Worm (Caenorhabditis elegans) whole organism, young adult: ENCODE measurements around the gene W10G11.1.
A peak's percentile ranks its signal among the peaks of the same experiment; 100 is the strongest.

Experiments
- B0035.1 ChIP-seq: sonication (generic microtip); optimal IDR thresholded peaks from 2 replicates; lab custom pipeline; 2016; ENCODE audit warnings: missing genetic modification characterization, mild to moderate bottlenecking, missing compliant biosample characterization, missing genotype, missing genetic modification reagents
- B0261.1 ChIP-seq: sonication (generic microtip); optimal IDR thresholded peaks from 2 replicates; lab custom pipeline; 2016; ENCODE audit warnings: mild to moderate bottlenecking, missing genetic modification characterization, moderate library complexity, missing compliant biosample characterization
- B0336.3 ChIP-seq: fragments of 200-800 bp; sonication (Bioruptor generic); IDR thresholded peaks from 2 replicates; pipeline ENCODE4 v1.3.6; 2022; ENCODE audit warnings: missing genetic modification characterization, missing compliant biosample characterization
- C06A6.2 ChIP-seq: fragments of 200-800 bp; sonication (Bioruptor generic); conservative IDR thresholded peaks from 2 replicates; pipeline ENCODE4 v1.3.6; 2022; ENCODE audit warnings: missing genetic modification characterization, missing compliant biosample characterization
- D2030.7 ChIP-seq: fragments of 200-800 bp; sonication (Bioruptor generic); IDR thresholded peaks from 2 replicates; pipeline ENCODE4 v1.3.6; 2022; ENCODE audit warnings: missing genetic modification reagents, missing genetic modification characterization, missing compliant biosample characterization
- F23B12.7 ChIP-seq: sonication (generic microtip); optimal IDR thresholded peaks from 2 replicates; lab custom pipeline; 2017; ENCODE audit warnings: missing genetic modification characterization, mild to moderate bottlenecking, missing compliant biosample characterization, antibody characterized with exemption, moderate library complexity; ENCODE audit not compliant: insufficient read depth
- F33H1.4 ChIP-seq: fragments of 200-800 bp; sonication (Bioruptor generic); IDR thresholded peaks from 2 replicates; pipeline ENCODE4 v1.3.6; 2022; ENCODE audit warnings: missing genetic modification reagents, missing genetic modification characterization, missing compliant biosample characterization
- F49E8.2 ChIP-seq: sonication (generic microtip); optimal IDR thresholded peaks from 3 replicates; lab custom pipeline; 2017; ENCODE audit warnings: missing genetic modification characterization, mild to moderate bottlenecking, missing compliant biosample characterization, antibody characterized with exemption, moderate library complexity; ENCODE audit not compliant: insufficient read depth
- F57A8.1 ChIP-seq: fragments of 200-800 bp; sonication (Bioruptor generic); optimal IDR thresholded peaks from 2 replicates; lab custom pipeline; 2018; ENCODE audit warnings: mild to moderate bottlenecking, missing genetic modification characterization, moderate library complexity, missing compliant biosample characterization
- T07F8.4 ChIP-seq: sonication (generic microtip); optimal IDR thresholded peaks from 2 replicates; lab custom pipeline; 2016; ENCODE audit warnings: mild to moderate bottlenecking, missing genetic modification characterization, moderate library complexity, missing compliant biosample characterization
- Y53F4B.3 ChIP-seq: fragments of 200-800 bp; sonication (Bioruptor generic); IDR thresholded peaks from 2 replicates; pipeline ENCODE4 v1.3.6; 2022; ENCODE audit warnings: missing genetic modification reagents, missing genetic modification characterization, missing compliant biosample characterization
- Y53G8AR.9 ChIP-seq: fragments of 200-800 bp; sonication (Bioruptor generic); conservative IDR thresholded peaks from 2 replicates; pipeline ENCODE4 v1.3.6; 2022; ENCODE audit warnings: missing genetic modification reagents, missing genetic modification characterization, missing compliant biosample characterization
- Y79H2A.3 ChIP-seq: fragments of 200-800 bp; sonication (Bioruptor generic); conservative IDR thresholded peaks from 2 replicates; pipeline ENCODE4 v1.3.6; 2022; ENCODE audit warnings: missing genetic modification reagents, missing genetic modification characterization, missing compliant biosample characterization
- akir-1 ChIP-seq: fragments of 200-800 bp; sonication (Bioruptor generic); optimal IDR thresholded peaks from 2 replicates; lab custom pipeline; 2018; ENCODE audit warnings: mild to moderate bottlenecking, missing genetic modification characterization, moderate library complexity, missing compliant biosample characterization
- attf-5 ChIP-seq: fragments of 200-800 bp; sonication (Bioruptor generic); optimal IDR thresholded peaks from 2 replicates; lab custom pipeline; 2018; ENCODE audit warnings: mild to moderate bottlenecking, missing genetic modification characterization, missing compliant biosample characterization
- attf-6 ChIP-seq: fragments of 200-800 bp; sonication (Bioruptor generic); IDR thresholded peaks from 2 replicates; pipeline ENCODE4 v1.3.6; 2022; ENCODE audit warnings: missing genetic modification reagents, missing genetic modification characterization, missing compliant biosample characterization
- ceh-79 ChIP-seq: sonication (generic microtip); optimal IDR thresholded peaks from 2 replicates; lab custom pipeline; 2017; ENCODE audit warnings: mild to moderate bottlenecking, missing genetic modification characterization, missing compliant biosample characterization
- chd-7 ChIP-seq: sonication (generic microtip); optimal IDR thresholded peaks from 2 replicates; lab custom pipeline; 2016; ENCODE audit warnings: mild to moderate bottlenecking, missing genetic modification characterization, moderate library complexity, missing compliant biosample characterization
- die-1 ChIP-seq: sonication (generic microtip); optimal IDR thresholded peaks from 2 replicates; lab custom pipeline; 2016; ENCODE audit warnings: missing genotype, mild to moderate bottlenecking, missing genetic modification characterization, missing compliant biosample characterization
- egl-44 ChIP-seq: fragments of 200-800 bp; sonication (Bioruptor generic); IDR thresholded peaks from 2 replicates; pipeline ENCODE4 v1.3.6; 2022; ENCODE audit warnings: missing genetic modification reagents, missing genetic modification characterization, missing compliant biosample characterization
- egrh-3 ChIP-seq: fragments of 200-800 bp; sonication (Bioruptor generic); IDR thresholded peaks from 2 replicates; pipeline ENCODE4 v1.3.6; 2022; ENCODE audit warnings: missing genetic modification reagents, missing genetic modification characterization, missing compliant biosample characterization
- fkh-3 ChIP-seq: sonication (generic microtip); optimal IDR thresholded peaks from 2 replicates; lab custom pipeline; 2016; ENCODE audit warnings: mild to moderate bottlenecking, missing genetic modification characterization, missing compliant biosample characterization
- gei-17 ChIP-seq: fragments of 200-800 bp; sonication (Bioruptor generic); optimal IDR thresholded peaks from 2 replicates; lab custom pipeline; 2018; ENCODE audit warnings: mild to moderate bottlenecking, missing genetic modification characterization, missing compliant biosample characterization
- him-1 ChIP-seq: sonication (generic microtip); optimal IDR thresholded peaks from 2 replicates; lab custom pipeline; 2016; ENCODE audit warnings: missing genotype, missing genetic modification reagents, missing genetic modification characterization, missing compliant biosample characterization
- hlh-26 ChIP-seq: fragments of 200-800 bp; sonication (Bioruptor generic); conservative IDR thresholded peaks from 2 replicates; pipeline ENCODE4 v1.3.6; 2022; ENCODE audit warnings: missing genetic modification reagents, missing genetic modification characterization, missing compliant biosample characterization
- hmg-1.2 ChIP-seq: fragments of 200-800 bp; sonication (Bioruptor generic); IDR thresholded peaks from 2 replicates; pipeline ENCODE4 v1.3.6; 2022; ENCODE audit warnings: missing genetic modification reagents, missing genetic modification characterization, missing compliant biosample characterization
- hrde-1 ChIP-seq: sonication (generic microtip); optimal IDR thresholded peaks from 2 replicates; lab custom pipeline; 2016; ENCODE audit warnings: missing genetic modification characterization, mild to moderate bottlenecking, missing compliant biosample characterization, moderate library complexity, missing genotype, missing genetic modification reagents, borderline replicate concordance
- let-526 ChIP-seq: fragments of 200-800 bp; sonication (Bioruptor generic); IDR thresholded peaks from 2 replicates; pipeline ENCODE4 v1.3.6; 2022; ENCODE audit warnings: missing genetic modification reagents, missing genetic modification characterization, missing compliant biosample characterization
- lin-54 ChIP-seq: fragments of 200-800 bp; sonication (Bioruptor generic); optimal IDR thresholded peaks from 2 replicates; lab custom pipeline; 2018; ENCODE audit warnings: mild to moderate bottlenecking, missing genetic modification characterization, missing compliant biosample characterization
- lsl-1 ChIP-seq: fragments of 200-800 bp; sonication (Bioruptor generic); optimal IDR thresholded peaks from 2 replicates; lab custom pipeline; 2018; ENCODE audit warnings: mild to moderate bottlenecking, missing genetic modification characterization, moderate library complexity, missing compliant biosample characterization
- lsy-27 ChIP-seq: sonication (generic microtip); optimal IDR thresholded peaks from 2 replicates; lab custom pipeline; 2017; ENCODE audit warnings: missing genetic modification characterization, mild to moderate bottlenecking, missing compliant biosample characterization, antibody characterized with exemption, missing genotype, borderline replicate concordance; ENCODE audit not compliant: insufficient read depth
- madf-3 ChIP-seq: fragments of 200-800 bp; sonication (Bioruptor generic); IDR thresholded peaks from 2 replicates; pipeline ENCODE4 v1.3.6; 2022; ENCODE audit warnings: missing genetic modification reagents, missing genetic modification characterization, missing compliant biosample characterization
- madf-6 ChIP-seq: fragments of 200-800 bp; sonication (Bioruptor generic); IDR thresholded peaks from 2 replicates; pipeline ENCODE4 v1.3.6; 2022; ENCODE audit warnings: missing genetic modification reagents, missing genetic modification characterization, missing compliant biosample characterization
- mcd-1 ChIP-seq: fragments of 200-800 bp; sonication (Bioruptor generic); IDR thresholded peaks from 2 replicates; pipeline ENCODE4 v1.3.6; 2022; ENCODE audit warnings: missing genetic modification reagents, missing genetic modification characterization, missing compliant biosample characterization
- mes-4 ChIP-seq: sonication (generic microtip); optimal IDR thresholded peaks from 2 replicates; lab custom pipeline; 2016; ENCODE audit warnings: missing genotype, missing genetic modification characterization, missing compliant biosample characterization
- nfya-2 ChIP-seq: fragments of 200-800 bp; sonication (Bioruptor generic); IDR thresholded peaks from 2 replicates; pipeline ENCODE4 v1.3.6; 2022; ENCODE audit warnings: missing genetic modification reagents, missing genetic modification characterization, missing compliant biosample characterization
- nfyb-1 ChIP-seq: fragments of 200-800 bp; sonication (Bioruptor generic); IDR thresholded peaks from 2 replicates; pipeline ENCODE4 v1.3.6; 2022; ENCODE audit warnings: missing genetic modification reagents, missing genetic modification characterization, missing compliant biosample characterization
- nhr-120 ChIP-seq: fragments of 200-800 bp; sonication (Bioruptor generic); IDR thresholded peaks from 2 replicates; pipeline ENCODE4 v1.3.6; 2022; ENCODE audit warnings: missing genetic modification characterization, missing compliant biosample characterization
- nhr-179 ChIP-seq: sonication (generic microtip); optimal IDR thresholded peaks from 2 replicates; lab custom pipeline; 2016; ENCODE audit warnings: mild to moderate bottlenecking, missing genetic modification characterization, missing compliant biosample characterization
- nhr-27 ChIP-seq: fragments of 200-800 bp; sonication (Bioruptor generic); optimal IDR thresholded peaks from 2 replicates; lab custom pipeline; 2018; ENCODE audit warnings: mild to moderate bottlenecking, missing genetic modification characterization, moderate library complexity, missing compliant biosample characterization
- nhr-90 ChIP-seq: sonication (generic microtip); optimal IDR thresholded peaks from 2 replicates; lab custom pipeline; 2016; ENCODE audit warnings: missing genotype, mild to moderate bottlenecking, missing genetic modification characterization, missing compliant biosample characterization
- pha-4 ChIP-seq: fragments of 150-350 bp; sonication (generic microtip); optimal IDR thresholded peaks from 2 replicates; lab custom pipeline; 2014; ENCODE audit warnings: missing biosample characterization, missing genetic modification reagents, missing genetic modification characterization
- repo-1 ChIP-seq: sonication (generic microtip); optimal IDR thresholded peaks from 2 replicates; lab custom pipeline; 2017; ENCODE audit warnings: mild to moderate bottlenecking, missing genetic modification characterization, missing compliant biosample characterization
- sdz-38 ChIP-seq: sonication (generic microtip); optimal IDR thresholded peaks from 2 replicates; lab custom pipeline; 2016; ENCODE audit warnings: missing genotype, missing genetic modification characterization, missing compliant biosample characterization
- sptf-2 ChIP-seq: fragments of 200-800 bp; sonication (Bioruptor generic); optimal IDR thresholded peaks from 2 replicates; lab custom pipeline; 2018; ENCODE audit warnings: mild to moderate bottlenecking, missing genetic modification characterization, missing compliant biosample characterization
- unc-130 ChIP-seq: sonication (generic microtip); optimal IDR thresholded peaks from 2 replicates; lab custom pipeline; 2016; ENCODE audit warnings: missing genetic modification reagents, missing genetic modification characterization, missing compliant biosample characterization
- xnd-1 ChIP-seq: sonication (generic microtip); optimal IDR thresholded peaks from 2 replicates; lab custom pipeline; 2016; ENCODE audit warnings: missing genotype, missing genetic modification reagents, missing genetic modification characterization, missing compliant biosample characterization
- ztf-26 ChIP-seq: sonication (generic microtip); optimal IDR thresholded peaks from 2 replicates; lab custom pipeline; 2017; ENCODE audit warnings: missing genetic modification characterization, missing compliant biosample characterization

W10G11.1 gene

DNA sequence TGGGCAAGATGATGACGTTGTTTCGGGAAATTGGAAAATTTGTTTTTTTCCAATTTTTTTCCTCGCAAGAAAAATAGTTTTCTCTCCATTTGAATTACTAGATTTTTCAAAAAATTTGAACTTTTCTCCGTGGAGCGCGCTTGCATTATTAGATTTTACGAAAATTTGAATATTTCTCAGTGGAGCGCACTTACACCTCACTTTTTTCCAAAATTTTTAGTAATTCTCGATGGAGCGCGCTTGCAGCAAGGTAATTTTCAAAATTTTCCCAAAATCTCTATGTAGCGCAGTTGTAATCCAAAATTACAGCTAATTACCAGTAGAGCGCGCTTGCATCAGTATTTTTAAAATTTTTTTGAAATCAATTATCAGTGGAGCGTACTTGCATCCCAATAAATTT, 5.8 kb downstream of the W10G11.1 start:
- TF ChIP-seq fkh-3 (tag; lab: Kevin White, UChicago) (no peak), F23B12.7 (tag; lab: Kevin White, UChicago) (no peak), mes-4 (tag; lab: Kevin White, UChicago) (no peak), C06A6.2 (GFP tag; lab: Robert Waterston, UW) (no peak), let-526 (no peak), nhr-120 (no peak), attf-5 (GFP tag; lab: Kevin White, UChicago) (no peak), unc-130 (GFP tag; lab: Kevin White, UChicago) (no peak), nhr-179 (tag; lab: Kevin White, UChicago) (no peak), attf-6 (GFP tag; lab: Robert Waterston, UW) (no peak), hlh-26 (GFP tag; lab: Robert Waterston, UW) (no peak), ceh-79 (tag; lab: Kevin White, UChicago) (no peak), nhr-90 (tag; lab: Kevin White, UChicago) (no peak), madf-6 (GFP tag; lab: Robert Waterston, UW) (peak; percentile 49), repo-1 (tag; lab: Kevin White, UChicago) (no peak), chd-7 (tag; lab: Kevin White, UChicago) (no peak), B0035.1 (tag; lab: Kevin White, UChicago) (no peak), him-1 (no peak), D2030.7 (GFP tag; lab: Robert Waterston, UW) (0 out of 2 replicates have a peak, but pooled peaks have one; percentile 11), egl-44 (GFP tag; lab: Robert Waterston, UW) (no peak), pha-4 (tag; lab: Kevin White, UChicago) (no peak), B0261.1 (tag; lab: Kevin White, UChicago) (no peak), Y79H2A.3 (GFP tag; lab: Robert Waterston, UW) (no peak), lsy-27 (tag; lab: Kevin White, UChicago) (no peak), ztf-26 (tag; lab: Kevin White, UChicago) (no peak), die-1 (no peak), madf-3 (GFP tag; lab: Robert Waterston, UW) (no peak), xnd-1 (peak; percentile 55), sdz-38 (tag; lab: Kevin White, UChicago) (no peak), hrde-1 (tag; lab: Kevin White, UChicago) (no peak), T07F8.4 (tag; lab: Kevin White, UChicago) (no peak), sptf-2 (GFP tag; lab: Kevin White, UChicago) (no peak), B0336.3 (GFP tag; lab: Robert Waterston, UW) (no peak), F49E8.2 (no peak), Y53F4B.3 (GFP tag; lab: Robert Waterston, UW) (no peak), hmg-1.2 (GFP tag; lab: Robert Waterston, UW) (no peak), F57A8.1 (no peak), Y53G8AR.9 (no peak), mcd-1 (GFP tag; lab: Robert Waterston, UW) (peak; percentile 75), nfyb-1 (GFP tag; lab: Robert Waterston, UW) (no peak), gei-17 (GFP tag; lab: Kevin White, UChicago) (no peak), akir-1 (no peak), nhr-27 (tag; lab: Kevin White, UChicago) (no peak), lsl-1 (GFP tag; lab: Kevin White, UChicago) (peak; percentile 11), lin-54 (GFP tag; lab: Kevin White, UChicago) (peak; percentile 56), nfya-2 (GFP tag; lab: Robert Waterston, UW) (no peak), F33H1.4 (0 out of 2 replicates have a peak, but pooled peaks have one; percentile 14), egrh-3 (no peak)
- TF ChIP-seq, all 124 proteins: peak for 7
